Worm (Caenorhabditis elegans): ENCODE measurements around the gene Y43F8A.2.

- TF ChIP-seq ahr-1 (tag; optimal IDR thresholded peaks at IDR 0.05) = no peak
- no peak for TF ChIP-seq nhr-11 (tag; optimal IDR thresholded peaks at IDR 0.05)
- TF ChIP-seq pha-4 (tag; optimal IDR thresholded peaks at IDR 0.05) = no peak
- no peak for TF ChIP-seq rnt-1 (tag; optimal IDR thresholded peaks at IDR 0.05)
- no peak for TF ChIP-seq elt-2 (tag; optimal IDR thresholded peaks at IDR 0.05)
- no peak for TF ChIP-seq unc-55 (GFP tag; optimal IDR thresholded peaks at IDR 0.05)
- TF ChIP-seq pag-3 (tag; optimal IDR thresholded peaks at IDR 0.05; ENCODE audit: borderline replicate concordance) = peak; percentile 44
- no peak for TF ChIP-seq eyg-1 (tag; optimal IDR thresholded peaks at IDR 0.05)
- TF ChIP-seq ceh-9 (tag; optimal IDR thresholded peaks at IDR 0.05) = no peak
- no peak for TF ChIP-seq ref-2 (tag; optimal IDR thresholded peaks at IDR 0.05)
- no peak for TF ChIP-seq ama-1 (optimal IDR thresholded peaks at IDR 0.05)
- TF ChIP-seq tbx-2 (tag; optimal IDR thresholded peaks at IDR 0.05) = no peak
- no peak for TF ChIP-seq sox-4 (tag; optimal IDR thresholded peaks at IDR 0.05)
- no peak for TF ChIP-seq pha-2 (tag; optimal IDR thresholded peaks at IDR 0.05)
These were observed 13.3 kb upstream of the Y43F8A.2 start for ce11 chrV:19358039-19358438.

Measured in whole organism, late embryonic.